Fruit fly (Drosophila melanogaster) whole organism, embryonic: ENCODE data around the gene Muc14A.

Experiments
- CG13287 ChIP-seq: fragments of 200-800 bp; sonication (Bioruptor generic); IDR thresholded peaks from 2 replicates; pipeline ENCODE4 v1.3.6; 2022; ENCODE audit warnings: missing biosample characterization, missing genetic modification characterization; ENCODE audit not compliant: partially characterized antibody
- Dbx ChIP-seq: fragments of 200-800 bp; sonication (Bioruptor generic); IDR thresholded peaks from 3 replicates; pipeline ENCODE4 v1.3.6; 2022; ENCODE audit warnings: missing biosample characterization, missing genetic modification characterization
- Dll ChIP-seq: fragments of 200-800 bp; sonication (Bioruptor generic); IDR thresholded peaks from 4 replicates; pipeline ENCODE4 v1.3.6; 2022; ENCODE audit warnings: missing biosample characterization, missing genetic modification characterization; ENCODE audit not compliant: partially characterized antibody
- cato ChIP-seq: fragments of 200-800 bp; sonication (Bioruptor generic); optimal IDR thresholded peaks from 2 replicates; lab custom pipeline; 2016; ENCODE audit warnings: missing biosample characterization, missing genetic modification characterization, borderline replicate concordance
- croc ChIP-seq: fragments of 200-800 bp; sonication (Bioruptor generic); conservative IDR thresholded peaks from 3 replicates; pipeline ENCODE4 v1.3.6; 2022; ENCODE audit warnings: missing biosample characterization, missing genetic modification characterization
- psq ChIP-seq: fragments of 200-800 bp; sonication (Bioruptor generic); optimal IDR thresholded peaks from 2 replicates; lab custom pipeline; 2017; ENCODE audit warnings: missing biosample characterization, missing genetic modification characterization

dm6 chrX:16104056-16104737, 95.3 kb downstream of the Muc14A start:
- no peak for TF ChIP-seq CG13287 (GFP tag; lab: Robert Waterston, UW)
- TF ChIP-seq cato: no peak
- TF ChIP-seq croc (GFP tag; lab: Robert Waterston, UW): no peak
- no peak for TF ChIP-seq Dll (GFP tag; lab: Robert Waterston, UW)
- TF ChIP-seq Dbx (GFP tag; lab: Robert Waterston, UW): no peak
- no peak for TF ChIP-seq psq (GFP tag; lab: Kevin White, UChicago)
